Worm (Caenorhabditis elegans): Measurements from ENCODE around the gene hgrs-1.

Gene hgrs-1

DNA sequence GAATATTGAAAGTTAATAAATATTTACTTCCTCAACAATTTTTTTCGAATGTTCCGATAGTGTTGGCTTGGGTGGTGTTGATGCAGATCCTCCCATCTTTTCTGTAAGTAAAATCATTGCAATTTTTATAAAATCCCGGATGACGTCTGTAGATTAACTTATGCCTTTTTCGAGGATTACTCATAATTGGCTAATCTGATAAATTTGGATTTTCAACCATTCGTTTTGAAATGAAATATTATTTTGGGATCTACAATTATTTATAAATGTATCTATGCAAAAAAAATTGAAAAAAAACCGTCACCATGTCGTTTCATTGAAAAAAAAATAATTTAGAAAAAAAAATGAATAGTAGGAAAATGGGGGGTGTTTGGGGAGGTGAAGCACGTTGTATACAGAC is 4.7 kb downstream of the hgrs-1 start, which contains the start of gene glrx-22:
TSS of gene glrx-22 (minus strand) at position 101 of the 400 bp plus-strand sequence.
- TF ChIP-seq K11D2.4 (GFP tag; IDR thresholded peaks at IDR 0.05) (no peak), B0336.3 (GFP tag; IDR thresholded peaks at IDR 0.05) (no peak), F33H1.4 (GFP tag; IDR thresholded peaks at IDR 0.05) (no peak), B0019.2 (GFP tag; conservative IDR thresholded peaks at IDR 0.05) (no peak), dpl-1 (GFP tag; optimal IDR thresholded peaks at IDR 0.05) (no peak), rec-8 (tag; optimal IDR thresholded peaks at IDR 0.05) (no peak), mel-28 (tag; optimal IDR thresholded peaks at IDR 0.05; ENCODE audit: borderline replicate concordance) (no peak), F52B5.7 (tag; optimal IDR thresholded peaks at IDR 0.05) (no peak), athp-1 (tag; optimal IDR thresholded peaks at IDR 0.05) (no peak), nhr-27 (tag; optimal IDR thresholded peaks at IDR 0.05) (no peak), ztf-6 (GFP tag; IDR thresholded peaks at IDR 0.05) (no peak), ztf-3 (GFP tag; optimal IDR thresholded peaks at IDR 0.05) (no peak), C17E4.6 (GFP tag; IDR thresholded peaks at IDR 0.05) (no peak), tbp1 (GFP tag; optimal IDR thresholded peaks at IDR 0.05) (no peak), madf-10 (tag; optimal IDR thresholded peaks at IDR 0.05) (no peak)

DNA sequence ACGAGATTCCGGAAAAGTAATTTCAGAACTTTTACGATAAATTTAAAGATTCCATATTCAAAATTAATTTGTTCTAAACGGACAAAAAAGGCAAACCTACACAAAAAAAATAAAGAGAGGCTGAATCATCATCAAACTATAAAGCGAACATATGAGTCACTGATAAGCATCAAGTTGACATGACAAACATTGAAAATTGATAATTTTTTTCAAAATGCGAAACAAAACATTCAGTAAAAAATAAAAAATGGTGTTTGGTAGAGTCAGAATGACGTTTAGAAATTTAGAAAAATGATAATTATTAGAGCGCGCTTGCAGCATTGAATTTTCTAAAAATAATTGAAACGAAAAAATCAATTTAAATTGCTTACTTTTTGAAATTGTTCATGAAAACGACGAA is 6.0 kb downstream of the hgrs-1 start:
- TF ChIP-seq B0019.2 (GFP tag; conservative IDR thresholded peaks at IDR 0.05) (no peak), nhr-80 (tag; optimal IDR thresholded peaks at IDR 0.05) (peak; percentile 68), hlh-12 (tag; optimal IDR thresholded peaks at IDR 0.05) (no peak), F23B12.7 (tag; optimal IDR thresholded peaks at IDR 0.05; ENCODE audit: insufficient read depth) (peak; percentile 5)

DNA sequence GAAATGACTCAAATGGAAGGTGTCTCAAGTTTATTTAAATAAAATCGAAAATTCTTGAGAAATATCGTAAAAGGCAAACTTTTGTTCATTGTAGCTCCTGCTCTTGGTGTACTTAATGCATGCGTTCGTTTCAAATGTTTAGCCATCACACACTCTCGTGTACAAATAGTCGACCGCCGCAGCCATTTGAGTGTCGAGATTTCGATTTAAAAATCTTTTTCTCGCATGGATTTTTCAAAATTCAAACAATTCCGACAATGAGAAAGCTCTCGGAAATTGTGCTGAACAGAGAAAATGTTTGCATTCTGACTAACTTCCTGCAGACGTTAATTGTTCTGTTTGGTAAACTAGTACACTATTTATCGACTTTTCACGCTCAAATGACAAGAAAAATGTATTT is 6.6 kb downstream of the hgrs-1 start:
- TF ChIP-seq cebp-2 (GFP tag; IDR thresholded peaks at IDR 0.05) (0 out of 2 replicates have a peak, but pooled peaks have one; percentile 69), mxl-1 (tag; optimal IDR thresholded peaks at IDR 0.05) (no peak), lag-1 (GFP tag; IDR thresholded peaks at IDR 0.05) (no peak)

DNA sequence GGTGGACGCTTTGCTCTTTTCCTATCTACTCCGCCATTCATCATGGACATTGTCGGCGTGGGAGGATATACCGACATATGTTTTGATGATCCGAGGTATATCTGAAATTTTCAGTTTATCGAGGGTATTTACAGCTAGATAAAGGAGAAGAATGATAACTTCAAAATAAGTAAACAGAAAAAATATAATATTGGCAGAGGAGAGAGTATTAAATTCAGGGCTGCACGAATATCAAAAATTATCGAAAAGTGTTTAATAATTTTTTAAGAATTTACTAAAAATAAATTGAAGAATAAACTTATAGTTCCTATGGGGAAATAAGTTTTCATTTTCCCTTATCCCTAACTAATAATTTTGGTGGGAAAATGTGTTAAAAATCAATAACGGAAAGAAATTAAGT is 7.0 kb downstream of the hgrs-1 start, which contains the start of gene wsp-1:
TSS of gene wsp-1 (minus strand) at position 101 of the 400 bp plus-strand sequence.
- TF ChIP-seq attf-5 (GFP tag; optimal IDR thresholded peaks at IDR 0.05) (no peak), B0336.3 (GFP tag; IDR thresholded peaks at IDR 0.05) (no peak), F55B11.4 (tag; optimal IDR thresholded peaks at IDR 0.05; ENCODE audit: borderline replicate concordance, insufficient read depth) (no peak), hsf-1 (GFP tag; IDR thresholded peaks at IDR 0.05) (no peak), ekl-4 (GFP tag; IDR thresholded peaks at IDR 0.05) (no peak), F22D6.2 (tag; optimal IDR thresholded peaks at IDR 0.05) (no peak), nhr-120 (GFP tag; IDR thresholded peaks at IDR 0.05) (no peak), ceh-40 (GFP tag; IDR thresholded peaks at IDR 0.05) (no peak), attf-3 (GFP tag; conservative IDR thresholded peaks at IDR 0.05) (no peak), ceh-100 (GFP tag; IDR thresholded peaks at IDR 0.05) (no peak), ccch-3 (GFP tag; optimal IDR thresholded peaks at IDR 0.05) (no peak), ZK185.1 (tag; optimal IDR thresholded peaks at IDR 0.05; ENCODE audit: poor library complexity, severe bottlenecking) (no peak), unc-62 (GFP tag; optimal IDR thresholded peaks at IDR 0.05) (no peak), hmg-1.2 (GFP tag; IDR thresholded peaks at IDR 0.05) (no peak), Y95B8A.8 (GFP tag; IDR thresholded peaks at IDR 0.05) (no peak), F52B5.7 (tag; optimal IDR thresholded peaks at IDR 0.05) (no peak), repo-1 (tag; optimal IDR thresholded peaks at IDR 0.05) (no peak), unc-130 (GFP tag; optimal IDR thresholded peaks at IDR 0.05) (no peak)
